Fruit fly (Drosophila melanogaster) whole organism, prepupa: ENCODE data around the gene Acsf3.
A peak's percentile ranks its signal among the peaks of the same experiment; 100 is the strongest.

ENCODE experiments used
- CG10631 ChIP-seq: fragments of 200-800 bp; sonication (Bioruptor generic); optimal IDR thresholded peaks from 2 replicates; lab custom pipeline; 2016; ENCODE audit warnings: missing biosample characterization, missing genetic modification characterization
- CG10669 ChIP-seq: fragments of 200-800 bp; sonication (Bioruptor generic); optimal IDR thresholded peaks from 3 replicates; lab custom pipeline; 2018; ENCODE audit warnings: missing biosample characterization, mild to moderate bottlenecking, missing genetic modification characterization, moderate library complexity
- CG11294 ChIP-seq: fragments of 200-800 bp; sonication (Bioruptor generic); IDR thresholded peaks from 2 replicates; pipeline ENCODE4 v1.3.6; 2022; ENCODE audit warnings: missing biosample characterization, missing genetic modification characterization
- CG11762 ChIP-seq: fragments of 200-800 bp; sonication (Bioruptor generic); optimal IDR thresholded peaks from 3 replicates; lab custom pipeline; 2016; ENCODE audit warnings: missing biosample characterization, missing genetic modification characterization; ENCODE audit not compliant: insufficient read depth
- CG11902 ChIP-seq: fragments of 200-800 bp; sonication (Bioruptor generic); optimal IDR thresholded peaks from 3 replicates; lab custom pipeline; 2016; ENCODE audit warnings: missing biosample characterization, missing genetic modification characterization
- CG15336 ChIP-seq: fragments of 200-800 bp; sonication (Bioruptor generic); IDR thresholded peaks from 2 replicates; pipeline ENCODE4 v1.3.6; 2022; ENCODE audit warnings: missing biosample characterization, missing genetic modification characterization
- CG1621 ChIP-seq: fragments of 200-800 bp; sonication (Bioruptor generic); optimal IDR thresholded peaks from 3 replicates; lab custom pipeline; 2018; ENCODE audit warnings: missing biosample characterization, mild to moderate bottlenecking, missing genetic modification characterization
- CG3032 ChIP-seq: fragments of 200-800 bp; optimal IDR thresholded peaks from 2 replicates; lab custom pipeline; 2019; ENCODE audit warnings: missing biosample characterization, mild to moderate bottlenecking, missing genetic modification characterization, moderate library complexity
- CG31627 ChIP-seq: fragments of 200-800 bp; sonication (Bioruptor generic); optimal IDR thresholded peaks from 3 replicates; lab custom pipeline; 2016; ENCODE audit warnings: missing biosample characterization, missing genetic modification characterization
- CG32006 ChIP-seq: fragments of 200-800 bp; sonication (Bioruptor generic); optimal IDR thresholded peaks from 3 replicates; lab custom pipeline; 2017; ENCODE audit warnings: missing biosample characterization, mild to moderate bottlenecking, missing genetic modification characterization
- CG34406 ChIP-seq: fragments of 200-800 bp; sonication (Bioruptor generic); optimal IDR thresholded peaks from 3 replicates; lab custom pipeline; 2016; ENCODE audit warnings: missing biosample characterization, missing genetic modification characterization
- CG3919 ChIP-seq: fragments of 200-800 bp; sonication (Bioruptor generic); optimal IDR thresholded peaks from 3 replicates; lab custom pipeline; 2016; ENCODE audit warnings: missing biosample characterization, missing genetic modification characterization
- CG4318 ChIP-seq: fragments of 200-800 bp; sonication (Bioruptor generic); optimal IDR thresholded peaks from 3 replicates; lab custom pipeline; 2017; ENCODE audit warnings: missing biosample characterization, mild to moderate bottlenecking, missing genetic modification characterization
- CG6276 ChIP-seq: fragments of 200-800 bp; sonication (Bioruptor generic); optimal IDR thresholded peaks from 2 replicates; lab custom pipeline; 2017; ENCODE audit warnings: missing biosample characterization, mild to moderate bottlenecking, missing genetic modification characterization
- CG6808 ChIP-seq: fragments of 200-800 bp; sonication (Bioruptor generic); optimal IDR thresholded peaks from 3 replicates; lab custom pipeline; 2017; ENCODE audit warnings: missing biosample characterization, missing genetic modification characterization, mild to moderate bottlenecking, moderate library complexity, missing genetic modification reagents
- CG8319 ChIP-seq: fragments of 200-800 bp; sonication (Bioruptor generic); optimal IDR thresholded peaks from 3 replicates; lab custom pipeline; 2016; ENCODE audit warnings: missing biosample characterization, missing genetic modification characterization
- Eip75B ChIP-seq: fragments of 200-800 bp; sonication (Bioruptor generic); optimal IDR thresholded peaks from 3 replicates; lab custom pipeline; 2016; ENCODE audit warnings: missing biosample characterization, missing genetic modification characterization
- Eip78C ChIP-seq: fragments of 200-800 bp; sonication (Bioruptor generic); peaks from one replicate; lab custom pipeline; 2016; ENCODE audit warnings: missing biosample characterization, missing genetic modification characterization
- Eip93F ChIP-seq: fragments of 200-800 bp; sonication (Bioruptor generic); optimal IDR thresholded peaks from 2 replicates; lab custom pipeline; 2016; ENCODE audit warnings: missing biosample characterization, mild to moderate bottlenecking, missing genetic modification characterization
- Ets21C ChIP-seq: fragments of 200-800 bp; sonication (Bioruptor generic); optimal IDR thresholded peaks from 3 replicates; lab custom pipeline; 2016; ENCODE audit warnings: missing biosample characterization, missing genetic modification characterization
- Ets96B ChIP-seq: fragments of 200-800 bp; optimal IDR thresholded peaks from 2 replicates; lab custom pipeline; 2019; ENCODE audit warnings: missing biosample characterization, mild to moderate bottlenecking, missing genetic modification characterization, moderate library complexity
- Gug ChIP-seq: fragments of 200-800 bp; sonication (Bioruptor generic); IDR thresholded peaks from 2 replicates; pipeline ENCODE4 v1.3.6; 2022; ENCODE audit warnings: missing biosample characterization, missing genetic modification characterization
- Hr4 ChIP-seq: fragments of 200-800 bp; sonication (Bioruptor generic); optimal IDR thresholded peaks from 3 replicates; lab custom pipeline; 2016; ENCODE audit warnings: missing biosample characterization, missing genetic modification characterization
- Met ChIP-seq: fragments of 200-800 bp; sonication (Bioruptor generic); optimal IDR thresholded peaks from 3 replicates; lab custom pipeline; 2016; ENCODE audit warnings: missing biosample characterization, missing genetic modification characterization
- OdsH ChIP-seq: fragments of 200-800 bp; sonication (Bioruptor generic); optimal IDR thresholded peaks from 3 replicates; lab custom pipeline; 2016; ENCODE audit warnings: missing biosample characterization, missing genetic modification characterization
- Smox ChIP-seq: fragments of 200-800 bp; sonication (Bioruptor generic); optimal IDR thresholded peaks from 3 replicates; lab custom pipeline; 2016; ENCODE audit warnings: missing biosample characterization, missing genetic modification characterization
- Sox102F ChIP-seq: fragments of 200-800 bp; sonication (Bioruptor generic); optimal IDR thresholded peaks from 2 replicates; lab custom pipeline; 2016; ENCODE audit warnings: missing biosample characterization, mild to moderate bottlenecking, missing genetic modification characterization
- Sox14 ChIP-seq: fragments of 200-800 bp; sonication (Bioruptor generic); optimal IDR thresholded peaks from 3 replicates; lab custom pipeline; 2016; ENCODE audit warnings: missing biosample characterization, missing genetic modification characterization
- Sox15 ChIP-seq: fragments of 200-800 bp; sonication (Bioruptor generic); optimal IDR thresholded peaks from 3 replicates; lab custom pipeline; 2016; ENCODE audit warnings: missing biosample characterization, missing genetic modification characterization
- achi ChIP-seq: fragments of 200-800 bp; sonication (Bioruptor generic); optimal IDR thresholded peaks from 3 replicates; lab custom pipeline; 2016; ENCODE audit warnings: missing biosample characterization, missing genetic modification characterization
- acj6 ChIP-seq: fragments of 200-800 bp; sonication (Bioruptor generic); optimal IDR thresholded peaks from 3 replicates; lab custom pipeline; 2016; ENCODE audit warnings: missing biosample characterization, missing genetic modification characterization
- dac ChIP-seq: fragments of 200-800 bp; sonication (Bioruptor generic); optimal IDR thresholded peaks from 2 replicates; lab custom pipeline; 2017; ENCODE audit warnings: missing biosample characterization, mild to moderate bottlenecking, missing genetic modification characterization
- esn ChIP-seq: fragments of 200-800 bp; sonication (Bioruptor generic); optimal IDR thresholded peaks from 2 replicates; lab custom pipeline; 2016; ENCODE audit warnings: missing biosample characterization, mild to moderate bottlenecking, missing genetic modification characterization, moderate library complexity
- fd59A ChIP-seq: fragments of 200-800 bp; sonication (Bioruptor generic); optimal IDR thresholded peaks from 2 replicates; lab custom pipeline; 2017; ENCODE audit warnings: missing biosample characterization, mild to moderate bottlenecking, missing genetic modification characterization, missing genetic modification reagents
- fkh ChIP-seq: fragments of 200-800 bp; sonication (Bioruptor generic); optimal IDR thresholded peaks from 3 replicates; lab custom pipeline; 2017; ENCODE audit warnings: missing biosample characterization, mild to moderate bottlenecking, missing genetic modification characterization, moderate library complexity
- pdm3 ChIP-seq: fragments of 200-800 bp; sonication (Bioruptor generic); optimal IDR thresholded peaks from 3 replicates; lab custom pipeline; 2016; ENCODE audit warnings: missing biosample characterization, missing genetic modification characterization
- spab ChIP-seq: fragments of 200-800 bp; sonication (Bioruptor generic); optimal IDR thresholded peaks from 2 replicates; lab custom pipeline; 2017; ENCODE audit warnings: missing biosample characterization, mild to moderate bottlenecking, missing genetic modification characterization, missing genetic modification reagents
- svp ChIP-seq: fragments of 200-800 bp; sonication (Bioruptor generic); peaks from one replicate; lab custom pipeline; 2016; ENCODE audit warnings: missing biosample characterization, missing genetic modification characterization
- topi ChIP-seq: fragments of 200-800 bp; sonication (Bioruptor generic); optimal IDR thresholded peaks from 3 replicates; lab custom pipeline; 2016; ENCODE audit warnings: missing biosample characterization, missing genetic modification characterization
- vri ChIP-seq: fragments of 200-800 bp; sonication (Bioruptor generic); optimal IDR thresholded peaks from 3 replicates; lab custom pipeline; 2016; ENCODE audit warnings: missing biosample characterization, mild to moderate bottlenecking, missing genetic modification characterization

Acsf3 gene

dm6 chrX:7324816-7325246 is 4.0 kb upstream of the Acsf3 start (continued):
- peak; percentile 98 for TF ChIP-seq CG3032 (tag; lab: Kevin White, UChicago)
- peak; percentile 98 for TF ChIP-seq CG6276 (GFP tag; lab: Kevin White, UChicago)
- TF ChIP-seq topi: peak; percentile 97
- peak; percentile 93 for TF ChIP-seq Sox15 (GFP tag; lab: Kevin White, UChicago)
- peak; percentile 97 for TF ChIP-seq CG10669 (GFP tag; lab: Kevin White, UChicago)
- TF ChIP-seq CG8319: peak; percentile 94
- peak; percentile 94 for TF ChIP-seq Eip93F (GFP tag; lab: Kevin White, UChicago)
- TF ChIP-seq CG6808 (GFP tag; lab: Kevin White, UChicago): peak; percentile 98
- TF ChIP-seq Ets21C (GFP tag; lab: Kevin White, UChicago): peak; percentile 88
- TF ChIP-seq CG15336 (GFP tag; lab: Robert Waterston, UW): peak; percentile 99
- TF ChIP-seq Ets96B: peak; percentile 98
- peak; percentile 96 for TF ChIP-seq CG1621
- peak; percentile 96 for TF ChIP-seq Hr4
- peak; percentile 86 for TF ChIP-seq dac (GFP tag; lab: Kevin White, UChicago)
- peak; percentile 97 for TF ChIP-seq Gug (GFP tag; lab: Robert Waterston, UW)
- peak; percentile 78 for TF ChIP-seq fkh (GFP tag; lab: Kevin White, UChicago)
- peak; percentile 97 for TF ChIP-seq acj6
- peak; percentile 91 for TF ChIP-seq CG31627 (GFP tag; lab: Kevin White, UChicago)
- peak; percentile 98 for TF ChIP-seq CG3919 (GFP tag; lab: Kevin White, UChicago)
- TF ChIP-seq CG11902: peak; percentile 88
- peak; percentile 97 for TF ChIP-seq Met (GFP tag; lab: Kevin White, UChicago)

- TF ChIP-seq Gug (GFP tag; lab: Robert Waterston, UW) (no peak), CG32006 (GFP tag; lab: Kevin White, UChicago) (no peak), Eip78C (peak; percentile 13), fkh (GFP tag; lab: Kevin White, UChicago) (peak; percentile 48)
Observed at dm6 chrX:7332091-7332490, 3.2 kb downstream of the Acsf3 start, which contains the start of gene CG42780. CG42780 (minus strand) TSS chrX:7332191.

- peak; percentile 49 for TF ChIP-seq fkh (GFP tag; lab: Kevin White, UChicago)
- peak; percentile 28 for TF ChIP-seq Hr4
- TF ChIP-seq svp (GFP tag; lab: Kevin White, UChicago): peak; percentile 21
- peak; percentile 6 for TF ChIP-seq OdsH (GFP tag; lab: Kevin White, UChicago)
- peak; percentile 1 for TF ChIP-seq esn (GFP tag; lab: Kevin White, UChicago)
- peak; percentile 18 for TF ChIP-seq achi (GFP tag; lab: Kevin White, UChicago)
- TF ChIP-seq Eip78C: peak; percentile 23
- no peak for TF ChIP-seq Met (GFP tag; lab: Kevin White, UChicago)
- TF ChIP-seq fd59A (GFP tag; lab: Kevin White, UChicago): no peak
Observed at dm6 chrX:7332493-7332892, 3.6 kb downstream of the Acsf3 start.

- TF ChIP-seq pdm3 (GFP tag; lab: Kevin White, UChicago): no peak
- TF ChIP-seq svp (GFP tag; lab: Kevin White, UChicago): peak; percentile 21
- peak; percentile 90 for TF ChIP-seq fkh (GFP tag; lab: Kevin White, UChicago)
Observed at dm6 chrX:7333298-7333743, 4.5 kb downstream of the Acsf3 start.

- TF ChIP-seq svp (GFP tag; lab: Kevin White, UChicago) (peak; percentile 85), Met (GFP tag; lab: Kevin White, UChicago) (peak; percentile 77), CG11294 (GFP tag; lab: Robert Waterston, UW) (peak; percentile 27; the same call in 1 of the 2 replicates), Hr4 (peak; percentile 50), Eip75B (GFP tag; lab: Kevin White, UChicago) (peak; percentile 84), Ets21C (GFP tag; lab: Kevin White, UChicago) (peak; percentile 50), spab (GFP tag; lab: Kevin White, UChicago) (peak; percentile 74), CG11762 (GFP tag; lab: Kevin White, UChicago) (peak; percentile 65), CG6276 (GFP tag; lab: Kevin White, UChicago) (peak; percentile 68), CG34406 (peak; percentile 71), vri (GFP tag; lab: Kevin White, UChicago) (peak; percentile 6), CG11902 (peak; percentile 50), CG4318 (GFP tag; lab: Kevin White, UChicago) (peak; percentile 24), Sox102F (peak; percentile 77), Smox (GFP tag; lab: Kevin White, UChicago) (peak; percentile 76), CG15336 (GFP tag; lab: Robert Waterston, UW) (peak; percentile 53; the same call in 1 of the 2 replicates), Sox14 (GFP tag; lab: Kevin White, UChicago) (peak; percentile 73), CG10631 (peak; percentile 83), Ets96B (peak; percentile 68)
Observed at dm6 chrX:7333858-7334800, 5.3 kb downstream of the Acsf3 start.
